Fruit fly (Drosophila melanogaster) whole organism: ENCODE measurements around the gene Ubqn.
A peak's percentile ranks its signal among the peaks of the same experiment; 100 is the strongest.

Experiments used
- CG8478 ChIP-seq: fragments of >200 bp; optimal IDR thresholded peaks from 2 replicates; lab custom pipeline; 2018; ENCODE audit warnings: inconsistent platforms
- Dll ChIP-seq: fragments of >200 bp; optimal IDR thresholded peaks from 2 replicates; lab custom pipeline; 2017
- EcR ChIP-seq, 2 experiments: fragments of >200 bp; optimal IDR thresholded peaks; 2 replicates each; lab custom pipeline; 2017; ENCODE audit warnings: missing biosample characterization in 2 of 2, missing genetic modification characterization in 2 of 2, missing genetic modification reagents in 2 of 2
- pan ChIP-seq: fragments of >200 bp; optimal IDR thresholded peaks from 2 replicates; lab custom pipeline; 2017
- psq ChIP-seq: fragments of >200 bp; optimal IDR thresholded peaks from 2 replicates; lab custom pipeline; 2017
- usp ChIP-seq: fragments of >200 bp; optimal IDR thresholded peaks from 2 replicates; lab custom pipeline; 2017; ENCODE audit warnings: missing biosample characterization, missing genetic modification characterization, mixed read lengths

Gene Ubqn

DNA sequence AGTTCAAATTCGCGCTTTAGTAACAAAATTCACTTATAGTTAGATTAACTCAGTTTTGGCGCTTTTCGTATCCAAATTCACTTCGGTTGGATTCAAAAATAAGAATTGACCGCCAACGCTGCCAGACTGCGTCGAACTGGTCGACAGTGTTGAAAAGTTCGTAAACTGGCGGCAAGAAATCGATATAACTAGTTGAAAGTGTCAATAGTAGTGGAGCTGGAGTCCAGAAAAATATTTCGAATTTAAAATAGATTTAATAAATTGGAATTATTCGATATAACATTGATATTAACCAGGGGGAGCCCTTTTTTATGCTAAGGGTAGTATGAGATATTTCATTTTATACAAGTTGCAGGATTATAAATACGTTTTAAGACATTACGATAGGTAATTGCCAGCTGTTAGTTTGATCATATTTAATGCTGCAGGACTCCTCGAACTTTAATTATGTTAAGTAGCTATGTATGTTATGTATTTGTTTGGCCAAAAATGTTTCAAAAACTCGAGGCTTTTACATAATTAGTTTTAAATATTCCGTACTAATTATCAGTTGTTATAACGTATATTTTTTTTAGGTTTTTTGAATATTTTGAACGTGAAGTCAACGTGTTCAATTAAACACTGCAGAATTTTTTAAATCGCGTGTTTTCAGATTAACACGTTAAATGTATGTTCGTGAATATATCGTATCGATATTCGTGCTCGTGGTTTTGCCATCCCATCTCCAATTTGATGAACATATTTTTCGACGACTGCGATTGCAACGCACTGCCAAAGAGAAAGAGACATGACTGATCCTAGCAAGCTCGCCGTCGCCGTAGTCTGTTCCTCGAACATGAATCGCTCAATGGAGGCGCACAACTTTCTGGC lies 19.5 kb upstream of the Ubqn start, which contains the start of the genes CG14223 and Ssu72:
TSS of gene CG14223 (minus strand) at position 113 of the 870 bp plus-strand sequence.
TSS of gene Ssu72 (plus strand) at position 703 of the 870 bp plus-strand sequence.
- TF ChIP-seq EcR (GFP tag; optimal IDR thresholded peaks at IDR 0.05; lab: Kevin White, UChicago) (no peak), pan (no peak), Dll (lab: Kevin White, UChicago) (no peak), psq (lab: Kevin White, UChicago) (no peak)

dm6 chrX:19665684-19666141 lies 17.9 kb upstream of the Ubqn start:
- TF ChIP-seq EcR (GFP tag; optimal IDR thresholded peaks at IDR 0.05; lab: Kevin White, UChicago) (no peak), Dll (lab: Kevin White, UChicago) (peak; percentile 19)

- no peak for TF ChIP-seq EcR (GFP tag; optimal IDR thresholded peaks at IDR 0.05; lab: Kevin White, UChicago)
- no peak for TF ChIP-seq psq (lab: Kevin White, UChicago)
- TF ChIP-seq CG8478 (lab: Kevin White, UChicago): no peak
- TF ChIP-seq pan: no peak
- peak; percentile 14 for TF ChIP-seq Dll (lab: Kevin White, UChicago)
Measured at dm6 chrX:19666991-19667409, 16.6 kb upstream of the Ubqn start, which contains the start of gene Zw. Zw (plus strand) TSS chrX:19667252.

DNA sequence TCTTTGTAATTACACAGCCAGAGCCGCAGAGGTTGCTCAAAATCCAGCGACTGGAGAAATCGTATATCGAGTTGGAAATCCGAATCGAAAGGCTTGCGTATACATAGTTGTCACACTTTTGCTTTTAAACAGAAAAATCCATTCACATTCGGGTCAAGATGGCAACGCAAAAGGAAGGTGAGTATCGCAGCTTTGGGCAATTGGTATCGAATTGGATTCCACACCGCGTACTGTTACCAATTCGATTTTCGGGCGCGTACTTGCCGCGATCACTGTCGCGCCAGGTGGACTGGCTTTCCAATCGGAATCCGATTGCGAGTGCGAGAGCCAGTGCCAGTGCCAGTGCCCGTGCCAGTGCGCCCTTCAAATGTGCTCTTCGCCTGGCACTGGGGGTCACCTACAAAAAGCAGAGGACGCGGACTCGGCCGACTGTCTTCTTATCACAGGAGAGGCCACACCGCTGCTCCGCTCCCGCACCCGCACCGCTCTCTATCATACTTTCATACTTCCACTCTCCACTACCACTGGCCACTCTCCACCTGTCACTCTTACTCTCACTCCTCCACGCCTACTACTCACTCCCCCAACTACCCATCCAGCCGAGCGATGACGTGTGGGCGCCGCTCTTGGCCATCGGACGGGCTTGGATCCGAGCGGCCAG lies 16.0 kb upstream of the Ubqn start:
- TF ChIP-seq CG8478 (lab: Kevin White, UChicago) (no peak), EcR (GFP tag; optimal IDR thresholded peaks at IDR 0.05; lab: Kevin White, UChicago) (no peak), pan (no peak), psq (lab: Kevin White, UChicago) (no peak), Dll (lab: Kevin White, UChicago) (no peak), usp (GFP tag; lab: Kevin White, UChicago) (no peak)

DNA sequence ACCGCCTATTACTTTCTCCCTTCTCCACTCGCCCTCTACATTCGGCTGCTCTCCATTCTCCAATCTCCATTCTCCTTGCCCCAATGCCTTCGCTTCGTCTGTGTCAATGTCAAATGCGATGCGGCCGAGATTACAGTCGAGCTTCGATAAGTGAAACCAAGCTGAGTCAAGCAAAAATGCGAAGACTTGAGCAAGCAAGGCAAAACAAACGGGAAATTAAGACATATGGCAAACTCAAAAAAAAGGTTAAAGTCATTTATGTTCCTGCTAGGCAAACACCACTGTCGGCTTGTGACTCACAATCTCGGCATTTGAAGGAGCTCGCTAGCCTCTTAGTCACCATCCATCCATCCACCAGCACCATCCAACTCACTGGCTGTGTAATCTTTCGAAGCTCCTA lies 15.2 kb upstream of the Ubqn start:
- no peak for TF ChIP-seq psq (lab: Kevin White, UChicago)
- TF ChIP-seq EcR (GFP tag; optimal IDR thresholded peaks at IDR 0.05; lab: Kevin White, UChicago): no peak
- no peak for TF ChIP-seq Dll (lab: Kevin White, UChicago)

dm6 chrX:19675662-19676061 lies 7.9 kb upstream of the Ubqn start, which contains the start of gene et:
et (minus strand) TSS chrX:19675891.
- TF ChIP-seq CG8478 (lab: Kevin White, UChicago): no peak
- no peak for TF ChIP-seq EcR (GFP tag; optimal IDR thresholded peaks at IDR 0.05; lab: Kevin White, UChicago)
- TF ChIP-seq Dll (lab: Kevin White, UChicago): no peak
- TF ChIP-seq usp (GFP tag; lab: Kevin White, UChicago): no peak

dm6 chrX:19679207-19679606 lies 4.4 kb upstream of the Ubqn start:
- TF ChIP-seq usp (GFP tag; lab: Kevin White, UChicago): no peak
- TF ChIP-seq psq (lab: Kevin White, UChicago): no peak
- TF ChIP-seq Dll (lab: Kevin White, UChicago): no peak
- no peak for TF ChIP-seq CG8478 (lab: Kevin White, UChicago)
- no peak for TF ChIP-seq pan
- TF ChIP-seq EcR (GFP tag; optimal IDR thresholded peaks at IDR 0.05; lab: Kevin White, UChicago): no peak

DNA sequence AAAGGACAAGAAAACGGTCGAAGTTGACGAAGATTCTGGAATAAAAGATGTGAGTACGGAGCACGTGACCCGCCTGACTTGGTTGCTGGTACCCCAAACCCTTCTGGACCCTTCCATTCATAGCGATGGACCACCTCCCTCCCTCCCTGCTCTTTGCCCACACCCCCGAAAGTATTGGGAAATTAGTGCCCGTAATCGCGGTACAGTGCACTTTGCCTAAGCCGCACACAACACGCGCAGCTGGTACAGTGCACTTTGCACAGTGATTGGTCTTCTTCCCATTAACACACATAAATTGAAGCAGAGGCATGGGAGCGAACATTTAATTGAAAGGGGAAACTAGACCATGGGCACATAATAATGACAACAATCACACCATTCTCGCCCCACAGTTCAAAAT lies 440 bp downstream of the Ubqn start:
- no peak for TF ChIP-seq psq (lab: Kevin White, UChicago)
- no peak for TF ChIP-seq CG8478 (lab: Kevin White, UChicago)

dm6 chrX:19688848-19689247 lies 5.2 kb downstream of the Ubqn start, which contains the start of gene CG14227:
CG14227 (minus strand) TSS chrX:19688948.
- TF ChIP-seq CG8478 (lab: Kevin White, UChicago): no peak
- no peak for TF ChIP-seq Dll (lab: Kevin White, UChicago)
- TF ChIP-seq psq (lab: Kevin White, UChicago): no peak
- TF ChIP-seq pan: no peak
- no peak for TF ChIP-seq usp (GFP tag; lab: Kevin White, UChicago)
- no peak for TF ChIP-seq EcR (GFP tag; optimal IDR thresholded peaks at IDR 0.05; lab: Kevin White, UChicago)

- TF ChIP-seq EcR (GFP tag; optimal IDR thresholded peaks at IDR 0.05; lab: Kevin White, UChicago): no peak
- no peak for TF ChIP-seq psq (lab: Kevin White, UChicago)
- no peak for TF ChIP-seq usp (GFP tag; lab: Kevin White, UChicago)
- no peak for TF ChIP-seq pan
- TF ChIP-seq CG8478 (lab: Kevin White, UChicago): no peak
- TF ChIP-seq Dll (lab: Kevin White, UChicago): no peak
Measured at dm6 chrX:19690050-19690449, 6.4 kb downstream of the Ubqn start.

DNA sequence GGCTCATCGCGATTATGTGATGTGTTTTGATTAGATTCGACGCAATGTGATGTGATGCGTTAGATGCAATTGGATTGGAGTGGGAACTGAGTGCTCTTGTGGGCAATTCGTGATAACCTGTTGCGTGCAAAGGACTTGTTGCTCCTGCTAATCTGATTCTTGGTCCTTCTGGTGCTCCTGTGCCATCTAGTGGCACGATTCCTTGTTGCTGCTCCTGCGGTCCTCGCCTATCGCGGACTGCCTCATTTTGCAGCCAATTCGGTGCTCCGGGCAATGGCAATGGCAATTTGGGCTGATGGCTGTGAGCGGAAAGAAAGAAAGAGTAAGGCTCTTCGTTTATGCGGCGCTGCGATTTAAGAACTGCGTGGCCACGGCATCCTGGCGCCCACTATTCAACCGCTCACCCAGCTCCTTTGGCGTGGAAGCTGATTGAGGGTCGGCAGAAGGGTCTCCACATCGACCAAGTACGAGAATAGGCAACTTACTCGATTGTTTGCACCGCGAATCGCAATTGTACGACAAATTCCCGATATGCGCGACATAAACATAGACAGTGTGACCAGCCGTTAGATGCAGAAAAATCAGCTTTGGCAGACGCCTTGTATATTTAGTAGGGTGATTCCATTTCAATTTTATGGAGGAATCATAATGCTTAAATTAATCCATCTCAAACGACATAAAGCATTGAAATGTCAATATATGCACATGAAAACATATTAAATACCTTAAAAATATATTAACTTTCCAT lies 9.5 kb downstream of the Ubqn start, which contains the start of gene Mer:
TSS of gene Mer (minus strand) at position 550 of the 748 bp plus-strand sequence.
- TF ChIP-seq psq (lab: Kevin White, UChicago) (no peak), CG8478 (lab: Kevin White, UChicago) (no peak), Dll (lab: Kevin White, UChicago) (no peak), pan (no peak)
